Worm (Caenorhabditis elegans) whole organism, young adult: Measurements from ENCODE around the gene uba-1.
A peak's percentile ranks its signal among the peaks of the same experiment; 100 is the strongest.

Source experiments
- B0019.2 ChIP-seq: fragments of 200-800 bp; sonication (Bioruptor generic); conservative IDR thresholded peaks from 2 replicates; pipeline ENCODE4 v1.3.6; 2022; ENCODE audit warnings: missing genetic modification reagents, missing genetic modification characterization, missing compliant biosample characterization
- B0035.1 ChIP-seq: sonication (generic microtip); optimal IDR thresholded peaks from 2 replicates; lab custom pipeline; 2016; ENCODE audit warnings: missing genetic modification characterization, mild to moderate bottlenecking, missing compliant biosample characterization, missing genotype, missing genetic modification reagents
- B0336.3 ChIP-seq: fragments of 200-800 bp; sonication (Bioruptor generic); IDR thresholded peaks from 2 replicates; pipeline ENCODE4 v1.3.6; 2022; ENCODE audit warnings: missing genetic modification characterization, missing compliant biosample characterization
- C06A6.2 ChIP-seq: fragments of 200-800 bp; sonication (Bioruptor generic); conservative IDR thresholded peaks from 2 replicates; pipeline ENCODE4 v1.3.6; 2022; ENCODE audit warnings: missing genetic modification characterization, missing compliant biosample characterization
- C17E4.6 ChIP-seq: fragments of 200-800 bp; sonication (Bioruptor generic); IDR thresholded peaks from 2 replicates; pipeline ENCODE4 v1.3.6; 2022; ENCODE audit warnings: missing genetic modification reagents, missing genetic modification characterization, missing compliant biosample characterization
- D2030.7 ChIP-seq: fragments of 200-800 bp; sonication (Bioruptor generic); IDR thresholded peaks from 2 replicates; pipeline ENCODE4 v1.3.6; 2022; ENCODE audit warnings: missing genetic modification reagents, missing genetic modification characterization, missing compliant biosample characterization
- F10E7.11 ChIP-seq: sonication (generic microtip); optimal IDR thresholded peaks from 2 replicates; lab custom pipeline; 2017; ENCODE audit warnings: mild to moderate bottlenecking, missing genetic modification characterization, moderate library complexity, missing compliant biosample characterization
- F33H1.4 ChIP-seq: fragments of 200-800 bp; sonication (Bioruptor generic); IDR thresholded peaks from 2 replicates; pipeline ENCODE4 v1.3.6; 2022; ENCODE audit warnings: missing genetic modification reagents, missing genetic modification characterization, missing compliant biosample characterization
- F37B4.10 ChIP-seq: fragments of 200-800 bp; sonication (Bioruptor generic); IDR thresholded peaks from 2 replicates; pipeline ENCODE4 v1.3.6; 2022; ENCODE audit warnings: missing genetic modification characterization, missing compliant biosample characterization
- F57A8.1 ChIP-seq: fragments of 200-800 bp; sonication (Bioruptor generic); optimal IDR thresholded peaks from 2 replicates; lab custom pipeline; 2018; ENCODE audit warnings: mild to moderate bottlenecking, missing genetic modification characterization, moderate library complexity, missing compliant biosample characterization
- Y53G8AR.9 ChIP-seq: fragments of 200-800 bp; sonication (Bioruptor generic); conservative IDR thresholded peaks from 2 replicates; pipeline ENCODE4 v1.3.6; 2022; ENCODE audit warnings: missing genetic modification reagents, missing genetic modification characterization, missing compliant biosample characterization
- akir-1 ChIP-seq: fragments of 200-800 bp; sonication (Bioruptor generic); optimal IDR thresholded peaks from 2 replicates; lab custom pipeline; 2018; ENCODE audit warnings: mild to moderate bottlenecking, missing genetic modification characterization, moderate library complexity, missing compliant biosample characterization
- aptf-2 ChIP-seq: fragments of 200-800 bp; sonication (Bioruptor generic); conservative IDR thresholded peaks from 2 replicates; pipeline ENCODE4 v1.3.6; 2022; ENCODE audit warnings: missing genetic modification reagents, missing genetic modification characterization, missing compliant biosample characterization
- athp-1 ChIP-seq: sonication (generic microtip); optimal IDR thresholded peaks from 2 replicates; lab custom pipeline; 2017; ENCODE audit warnings: mild to moderate bottlenecking, missing genetic modification characterization, missing compliant biosample characterization
- attf-5 ChIP-seq: fragments of 200-800 bp; sonication (Bioruptor generic); optimal IDR thresholded peaks from 2 replicates; lab custom pipeline; 2018; ENCODE audit warnings: mild to moderate bottlenecking, missing genetic modification characterization, missing compliant biosample characterization
- bed-1 ChIP-seq: fragments of 200-800 bp; sonication (Bioruptor generic); IDR thresholded peaks from 2 replicates; pipeline ENCODE4 v1.3.6; 2022; ENCODE audit warnings: missing genetic modification reagents, missing genetic modification characterization, missing compliant biosample characterization
- bed-2 ChIP-seq: fragments of 200-800 bp; sonication (Bioruptor generic); IDR thresholded peaks from 2 replicates; pipeline ENCODE4 v1.3.6; 2022; ENCODE audit warnings: missing genetic modification reagents, missing genetic modification characterization, missing compliant biosample characterization
- ceh-79 ChIP-seq: sonication (generic microtip); optimal IDR thresholded peaks from 2 replicates; lab custom pipeline; 2017; ENCODE audit warnings: mild to moderate bottlenecking, missing genetic modification characterization, missing compliant biosample characterization
- chd-7 ChIP-seq: sonication (generic microtip); optimal IDR thresholded peaks from 2 replicates; lab custom pipeline; 2016; ENCODE audit warnings: mild to moderate bottlenecking, missing genetic modification characterization, moderate library complexity, missing compliant biosample characterization
- die-1 ChIP-seq: sonication (generic microtip); optimal IDR thresholded peaks from 2 replicates; lab custom pipeline; 2016; ENCODE audit warnings: missing genotype, mild to moderate bottlenecking, missing genetic modification characterization, missing compliant biosample characterization
- dpl-1 ChIP-seq: fragments of 150-350 bp; optimal IDR thresholded peaks from 2 replicates; lab custom pipeline; 2014; ENCODE audit warnings: missing biosample characterization, missing genetic modification reagents, missing genetic modification characterization
- hmg-1.2 ChIP-seq: fragments of 200-800 bp; sonication (Bioruptor generic); IDR thresholded peaks from 2 replicates; pipeline ENCODE4 v1.3.6; 2022; ENCODE audit warnings: missing genetic modification reagents, missing genetic modification characterization, missing compliant biosample characterization
- hsf-1 ChIP-seq: fragments of 200-800 bp; sonication (Bioruptor generic); IDR thresholded peaks from 2 replicates; pipeline ENCODE4 v1.3.6; 2022; ENCODE audit warnings: missing genetic modification reagents, missing genetic modification characterization, missing compliant biosample characterization
- lin-40 ChIP-seq: sonication (generic microtip); optimal IDR thresholded peaks from 2 replicates; lab custom pipeline; 2016; ENCODE audit warnings: missing genetic modification characterization, mild to moderate bottlenecking, missing compliant biosample characterization, missing genotype, missing genetic modification reagents
- lsy-27 ChIP-seq: sonication (generic microtip); optimal IDR thresholded peaks from 2 replicates; lab custom pipeline; 2017; ENCODE audit warnings: missing genetic modification characterization, mild to moderate bottlenecking, missing compliant biosample characterization, antibody characterized with exemption, missing genotype, borderline replicate concordance; ENCODE audit not compliant: insufficient read depth
- madf-10 ChIP-seq: sonication (generic microtip); optimal IDR thresholded peaks from 2 replicates; lab custom pipeline; 2016; ENCODE audit warnings: mild to moderate bottlenecking, missing genetic modification characterization, missing compliant biosample characterization
- mcd-1 ChIP-seq: fragments of 200-800 bp; sonication (Bioruptor generic); IDR thresholded peaks from 2 replicates; pipeline ENCODE4 v1.3.6; 2022; ENCODE audit warnings: missing genetic modification reagents, missing genetic modification characterization, missing compliant biosample characterization
- mes-4 ChIP-seq: sonication (generic microtip); optimal IDR thresholded peaks from 2 replicates; lab custom pipeline; 2016; ENCODE audit warnings: missing genotype, missing genetic modification characterization, missing compliant biosample characterization
- nfya-2 ChIP-seq: fragments of 200-800 bp; sonication (Bioruptor generic); IDR thresholded peaks from 2 replicates; pipeline ENCODE4 v1.3.6; 2022; ENCODE audit warnings: missing genetic modification reagents, missing genetic modification characterization, missing compliant biosample characterization
- nhr-80 ChIP-seq: sonication (generic microtip); optimal IDR thresholded peaks from 2 replicates; lab custom pipeline; 2016; ENCODE audit warnings: missing genetic modification characterization, missing compliant biosample characterization
- nhr-90 ChIP-seq: sonication (generic microtip); optimal IDR thresholded peaks from 2 replicates; lab custom pipeline; 2016; ENCODE audit warnings: missing genotype, mild to moderate bottlenecking, missing genetic modification characterization, missing compliant biosample characterization
- rec-8 ChIP-seq, 2 experiments: sonication (generic microtip); optimal IDR thresholded peaks; 2 replicates each; lab custom pipeline; 2016; ENCODE audit warnings: mild to moderate bottlenecking in 2 of 2, missing genetic modification characterization in 2 of 2, missing genetic modification reagents in 2 of 2, missing genotype in 2 of 2, missing biosample characterization in 1 of 2, missing compliant biosample characterization in 1 of 2, moderate library complexity in 1 of 2
- sea-2 ChIP-seq: fragments of 200-800 bp; sonication (Bioruptor generic); IDR thresholded peaks from 2 replicates; pipeline ENCODE4 v1.3.6; 2022; ENCODE audit warnings: missing genetic modification characterization, missing compliant biosample characterization
- tbp1 ChIP-seq: fragments of 200-800 bp; sonication (Bioruptor generic); optimal IDR thresholded peaks from 2 replicates; lab custom pipeline; 2018; ENCODE audit warnings: mild to moderate bottlenecking, missing genetic modification characterization, missing compliant biosample characterization
- tbx-9 ChIP-seq: sonication (generic microtip); optimal IDR thresholded peaks from 2 replicates; lab custom pipeline; 2016; ENCODE audit warnings: borderline replicate concordance, missing genetic modification characterization, inconsistent platforms, missing compliant biosample characterization
- unc-62 ChIP-seq: fragments of 150-350 bp; optimal IDR thresholded peaks from 2 replicates; lab custom pipeline; 2014; ENCODE audit warnings: missing biosample characterization, missing genetic modification reagents, missing genetic modification characterization
- xnd-1 ChIP-seq: sonication (generic microtip); optimal IDR thresholded peaks from 2 replicates; lab custom pipeline; 2016; ENCODE audit warnings: missing genotype, missing genetic modification reagents, missing genetic modification characterization, missing compliant biosample characterization
- zfh-2 ChIP-seq: fragments of 200-800 bp; sonication (Bioruptor generic); conservative IDR thresholded peaks from 2 replicates; pipeline ENCODE4 v1.3.6; 2022; ENCODE audit warnings: missing genetic modification reagents, missing genetic modification characterization, missing compliant biosample characterization
- ztf-18 ChIP-seq: sonication (generic microtip); optimal IDR thresholded peaks from 2 replicates; lab custom pipeline; 2016; ENCODE audit warnings: missing genotype, mild to moderate bottlenecking, missing genetic modification characterization, missing compliant biosample characterization
- ztf-22 ChIP-seq: fragments of 200-800 bp; sonication (Bioruptor generic); optimal IDR thresholded peaks from 2 replicates; lab custom pipeline; 2018; ENCODE audit warnings: mild to moderate bottlenecking, missing genetic modification characterization, moderate library complexity, missing compliant biosample characterization
- ztf-25 ChIP-seq: fragments of 200-800 bp; sonication (Bioruptor generic); IDR thresholded peaks from 2 replicates; pipeline ENCODE4 v1.3.6; 2022; ENCODE audit warnings: missing genetic modification reagents, missing genetic modification characterization, missing compliant biosample characterization
- ztf-28 ChIP-seq: fragments of 200-800 bp; sonication (Bioruptor generic); IDR thresholded peaks from 2 replicates; pipeline ENCODE4 v1.3.6; 2022; ENCODE audit warnings: missing genetic modification reagents, missing genetic modification characterization, missing compliant biosample characterization
- ztf-3 ChIP-seq: fragments of 200-800 bp; sonication (Bioruptor generic); optimal IDR thresholded peaks from 2 replicates; lab custom pipeline; 2018; ENCODE audit warnings: mild to moderate bottlenecking, missing genetic modification characterization, missing compliant biosample characterization
- ztf-6 ChIP-seq: fragments of 200-800 bp; sonication (Bioruptor generic); IDR thresholded peaks from 2 replicates; pipeline ENCODE4 v1.3.6; 2022; ENCODE audit warnings: missing genetic modification reagents, missing genetic modification characterization, missing compliant biosample characterization

uba-1 gene

DNA sequence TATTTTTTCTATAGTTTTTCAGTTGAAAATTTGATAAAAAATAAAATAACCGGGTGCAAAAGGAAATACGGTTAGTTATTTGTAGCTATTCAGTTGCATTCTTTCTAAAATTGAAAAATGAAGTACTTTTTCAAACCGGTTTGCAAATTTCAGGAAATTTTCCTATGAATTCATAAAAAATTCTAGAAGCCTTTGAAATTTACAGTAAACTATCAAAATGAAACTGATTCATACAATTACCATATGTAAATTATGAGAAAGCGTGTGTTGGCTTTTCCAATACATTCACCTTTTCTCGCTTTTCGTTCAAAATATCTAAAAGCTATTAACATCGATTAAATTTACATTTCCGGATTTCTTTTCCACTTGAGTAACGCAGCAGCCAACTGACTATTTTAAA is 22.2 kb upstream of the uba-1 start, which contains the start of gene ent-7:
ent-7 (plus strand) TSS at position 301 of the 400 bp plus-strand sequence.
- TF ChIP-seq B0019.2 (no peak), bed-2 (GFP tag; lab: Robert Waterston, UW) (no peak), nhr-90 (tag; lab: Kevin White, UChicago) (no peak), F33H1.4 (GFP tag; lab: Robert Waterston, UW) (no peak), bed-1 (GFP tag; lab: Robert Waterston, UW) (no peak), sea-2 (GFP tag; lab: Robert Waterston, UW) (no peak), die-1 (tag; lab: Kevin White, UChicago) (no peak), lsy-27 (tag; lab: Kevin White, UChicago) (no peak), F57A8.1 (GFP tag; lab: Kevin White, UChicago) (no peak), unc-62 (GFP tag; lab: Kevin White, UChicago) (no peak), attf-5 (GFP tag; lab: Kevin White, UChicago) (no peak), ceh-79 (tag; lab: Kevin White, UChicago) (no peak), ztf-3 (no peak), ztf-22 (no peak), mes-4 (tag; lab: Kevin White, UChicago) (no peak), D2030.7 (GFP tag; lab: Robert Waterston, UW) (no peak)

DNA sequence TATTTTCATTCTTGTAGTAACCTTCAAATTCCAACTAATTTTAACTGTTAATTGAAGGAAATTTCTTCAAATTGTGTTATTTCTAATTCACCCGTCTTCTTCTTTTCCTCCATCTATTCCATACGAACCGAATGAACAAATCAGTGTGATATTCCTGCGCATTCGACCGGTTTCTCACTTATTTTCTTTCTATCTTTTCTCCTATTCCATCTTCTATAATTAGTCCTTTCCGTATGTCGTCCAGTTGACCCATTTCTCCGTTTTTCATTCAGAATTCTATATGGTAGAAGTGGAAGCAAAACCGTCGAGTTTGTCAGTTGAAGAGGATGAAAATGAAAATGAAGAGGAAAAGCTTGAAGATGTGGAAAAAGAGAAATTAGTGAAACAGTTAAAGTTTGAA is 14.8 kb upstream of the uba-1 start, which contains the start of gene magu-4:
magu-4 (plus strand) TSS at position 218 of the 400 bp plus-strand sequence.
- TF ChIP-seq mcd-1 (GFP tag; lab: Robert Waterston, UW) (no peak), F37B4.10 (GFP tag; lab: Robert Waterston, UW) (no peak), madf-10 (tag; lab: Kevin White, UChicago) (no peak), ztf-3 (no peak), hsf-1 (no peak), xnd-1 (no peak), ceh-79 (tag; lab: Kevin White, UChicago) (no peak), tbp1 (GFP tag; lab: Kevin White, UChicago) (no peak)
- TF ChIP-seq, all 124 proteins: peak for 0

DNA sequence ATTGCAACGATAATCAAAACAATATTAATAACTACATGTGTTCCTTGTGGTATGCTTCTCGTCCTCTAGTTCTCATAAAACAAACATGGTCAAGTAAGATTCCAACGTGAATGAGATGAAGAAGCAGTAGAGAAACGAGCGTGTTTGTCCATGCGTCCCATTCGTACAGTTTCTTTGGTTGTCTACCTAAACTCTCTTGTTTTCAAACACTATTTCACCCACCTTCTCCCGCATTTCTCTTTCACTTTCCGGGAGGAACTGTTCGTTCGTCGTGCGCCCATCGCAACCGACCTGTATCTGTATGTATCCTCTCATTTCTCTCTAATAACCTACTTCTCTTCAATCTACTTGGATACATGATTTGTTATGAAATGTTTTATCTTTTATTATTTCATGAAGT is 13.0 kb upstream of the uba-1 start:
- TF ChIP-seq sea-2 (GFP tag; lab: Robert Waterston, UW) (no peak), nhr-80 (peak; percentile 26), akir-1 (GFP tag; lab: Kevin White, UChicago) (no peak), athp-1 (tag; lab: Kevin White, UChicago) (no peak), lin-40 (tag; lab: Kevin White, UChicago) (no peak), lsy-27 (tag; lab: Kevin White, UChicago) (no peak), hmg-1.2 (peak; percentile 54; the same call in 1 of the 2 replicates), nhr-90 (tag; lab: Kevin White, UChicago) (no peak), rec-8 (tag; optimal IDR thresholded peaks at IDR 0.05; lab: Kevin White, UChicago) (no peak), bed-2 (GFP tag; lab: Robert Waterston, UW) (no peak), nfya-2 (no peak), die-1 (tag; lab: Kevin White, UChicago) (no peak), hsf-1 (no peak), F10E7.11 (tag; lab: Kevin White, UChicago) (no peak), ztf-18 (tag; lab: Kevin White, UChicago) (no peak)

DNA sequence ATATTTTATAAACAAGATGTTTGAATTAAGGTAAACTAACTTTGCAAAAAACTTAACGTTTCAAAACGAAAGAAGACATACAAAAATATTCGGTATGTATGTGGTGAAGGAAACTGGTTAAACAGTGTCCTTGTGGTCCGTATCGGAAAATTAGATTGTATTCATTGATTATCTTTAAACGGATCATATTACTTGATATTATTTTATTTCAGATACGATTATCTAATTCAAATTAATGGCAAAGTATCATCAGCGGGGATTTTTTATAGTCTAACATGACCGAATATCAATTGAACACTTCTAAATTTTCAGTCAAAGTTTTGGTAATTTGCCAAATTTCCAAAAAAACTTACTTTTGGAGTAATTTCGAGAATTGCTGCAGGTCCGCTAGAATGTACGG is 12.0 kb upstream of the uba-1 start, which contains the start of gene C47E12.13:
C47E12.13 (minus strand) TSS at position 101 of the 400 bp plus-strand sequence.
- TF ChIP-seq madf-10 (tag; lab: Kevin White, UChicago) (no peak), dpl-1 (GFP tag; lab: Kevin White, UChicago) (no peak), Y53G8AR.9 (GFP tag; lab: Robert Waterston, UW) (no peak), zfh-2 (GFP tag; lab: Robert Waterston, UW) (no peak), bed-1 (GFP tag; lab: Robert Waterston, UW) (no peak), ztf-25 (GFP tag; lab: Robert Waterston, UW) (no peak), C17E4.6 (GFP tag; lab: Robert Waterston, UW) (no peak), ceh-79 (tag; lab: Kevin White, UChicago) (no peak), B0336.3 (no peak), C06A6.2 (GFP tag; lab: Robert Waterston, UW) (no peak), aptf-2 (GFP tag; lab: Robert Waterston, UW) (no peak), ztf-6 (no peak), B0035.1 (no peak), ztf-18 (tag; lab: Kevin White, UChicago) (no peak), F37B4.10 (GFP tag; lab: Robert Waterston, UW) (no peak), ztf-28 (no peak), chd-7 (tag; lab: Kevin White, UChicago) (no peak), tbx-9 (tag; lab: Kevin White, UChicago) (no peak)
